Fruit fly (Drosophila melanogaster): ENCODE data around the gene CG11369.

CG11369 gene

dm6 chrX:7571200-7571599 is 2.9 kb upstream of the CG11369 start (continued):
- TF ChIP-seq Med (GFP tag) (peak; percentile 50), CG13123 (GFP tag; optimal IDR thresholded peaks at IDR 0.05) (no peak), E2f1 (GFP tag; IDR thresholded peaks at IDR 0.05) (peak; percentile 30; the same call in 1 of the 2 replicates), CG31388 (GFP tag; optimal IDR thresholded peaks at IDR 0.05) (no peak), CG11093 (GFP tag; IDR thresholded peaks at IDR 0.05) (no peak), tup (GFP tag; optimal IDR thresholded peaks at IDR 0.05) (no peak), CG14710 (tag; optimal IDR thresholded peaks at IDR 0.05) (peak; percentile 50), sd (tag; optimal IDR thresholded peaks at IDR 0.05) (no peak), CG32767 (GFP tag; IDR thresholded peaks at IDR 0.05) (no peak), CG32532 (GFP tag; IDR thresholded peaks at IDR 0.05) (no peak), CG14667 (GFP tag; IDR thresholded peaks at IDR 0.05) (no peak), Hand (GFP tag; optimal IDR thresholded peaks at IDR 0.05) (no peak), CG2678 (tag; optimal IDR thresholded peaks at IDR 0.05) (peak; percentile 42), CG4328 (GFP tag; optimal IDR thresholded peaks at IDR 0.05) (no peak), Fer3 (tag; optimal IDR thresholded peaks at IDR 0.05) (no peak), CG9817 (tag; optimal IDR thresholded peaks at IDR 0.05) (no peak), CG31365 (tag; optimal IDR thresholded peaks at IDR 0.05) (no peak), CG18764 (GFP tag; optimal IDR thresholded peaks at IDR 0.05) (peak; percentile 53), dpn (GFP tag; optimal IDR thresholded peaks at IDR 0.05) (peak in 1 of 2 experiments; percentile 1), CG11695 (GFP tag; IDR thresholded peaks at IDR 0.05) (no peak), CG43689 (GFP tag; IDR thresholded peaks at IDR 0.05) (no peak), row (GFP tag; IDR thresholded peaks at IDR 0.05) (peak; percentile 56), sens (GFP tag) (peak; percentile 92), onecut (GFP tag; IDR thresholded peaks at IDR 0.05) (no peak), vvl (GFP tag; IDR thresholded peaks at IDR 0.05) (peak; percentile 34), croc (GFP tag; conservative IDR thresholded peaks at IDR 0.05) (peak; percentile 45; the same call in 2 of the 3 replicates), CG17361 (GFP tag; IDR thresholded peaks at IDR 0.05) (peak; percentile 52; the same call in 2 of the 3 replicates), Hmr (GFP tag; optimal IDR thresholded peaks at IDR 0.05) (no peak), CG11085 (GFP tag; IDR thresholded peaks at IDR 0.05) (no peak), Stat92E (GFP tag; optimal IDR thresholded peaks at IDR 0.05) (no peak), GATAe (GFP tag; conservative IDR thresholded peaks at IDR 0.05) (no peak), CG2202 (tag; optimal IDR thresholded peaks at IDR 0.05) (peak; percentile 27), stc (GFP tag; IDR thresholded peaks at IDR 0.05) (peak; percentile 32; the same call in 1 of the 2 replicates), CG8089 (GFP tag; optimal IDR thresholded peaks at IDR 0.05) (no peak), usp (GFP tag; optimal IDR thresholded peaks at IDR 0.05) (no peak), Ets97D (GFP tag; optimal IDR thresholded peaks at IDR 0.05) (no peak), gsb-n (tag; optimal IDR thresholded peaks at IDR 0.05) (peak; percentile 14), Dbx (GFP tag; IDR thresholded peaks at IDR 0.05) (no peak), dm (GFP tag; optimal IDR thresholded peaks at IDR 0.05) (no peak), kni (GFP tag; optimal IDR thresholded peaks at IDR 0.05) (no peak), CG5180 (GFP tag; optimal IDR thresholded peaks at IDR 0.05) (no peak), Xbp1 (GFP tag; optimal IDR thresholded peaks at IDR 0.05) (peak; percentile 44), CG17328 (GFP tag; IDR thresholded peaks at IDR 0.05) (peak; percentile 47; the same call in 1 of the 2 replicates), cwo (GFP tag; optimal IDR thresholded peaks at IDR 0.05) (no peak), Dfd (GFP tag; optimal IDR thresholded peaks at IDR 0.05) (no peak), gro (GFP tag; optimal IDR thresholded peaks at IDR 0.05) (no peak), shn (GFP tag; optimal IDR thresholded peaks at IDR 0.05) (no peak), CG2129 (GFP tag; IDR thresholded peaks at IDR 0.05; ENCODE audit: partially characterized antibody) (no peak), CG17912 (GFP tag; optimal IDR thresholded peaks at IDR 0.05) (no peak), CG15011 (GFP tag; optimal IDR thresholded peaks at IDR 0.05) (no peak), CG32772 (GFP tag; IDR thresholded peaks at IDR 0.05) (peak; percentile 51), Xrp1 (GFP tag; IDR thresholded peaks at IDR 0.05) (peak; percentile 69)
